Fruit fly (Drosophila melanogaster): ENCODE measurements around the gene CG3638.

The CG3638 gene

dm6 chrX:1236475-1236874 lies at the start of gene CG3638:
Gene CG3638 (minus strand): TSS chrX:1236684.
- TF ChIP-seq CG4730 (GFP tag; IDR thresholded peaks at IDR 0.05) (no peak), Mrtf (GFP tag; IDR thresholded peaks at IDR 0.05) (no peak), CG6175 (GFP tag; IDR thresholded peaks at IDR 0.05) (no peak), CG34422 (GFP tag; IDR thresholded peaks at IDR 0.05) (no peak), Ada2b (GFP tag; IDR thresholded peaks at IDR 0.05) (no peak), lab (GFP tag; optimal IDR thresholded peaks at IDR 0.05) (no peak), her (GFP tag; optimal IDR thresholded peaks at IDR 0.05) (no peak), zfh2 (GFP tag; optimal IDR thresholded peaks at IDR 0.05) (peak; percentile 2), CG8281 (tag; optimal IDR thresholded peaks at IDR 0.05) (no peak), sob (GFP tag; IDR thresholded peaks at IDR 0.05) (no peak), zf30C (GFP tag; optimal IDR thresholded peaks at IDR 0.05) (peak; percentile 97), E2f2 (GFP tag; IDR thresholded peaks at IDR 0.05) (peak; percentile 69), vfl (GFP tag; optimal IDR thresholded peaks at IDR 0.05) (peak; percentile 33), CG34224 (GFP tag; IDR thresholded peaks at IDR 0.05; ENCODE audit: partially characterized antibody) (peak; percentile 68), CG1647 (GFP tag; optimal IDR thresholded peaks at IDR 0.05) (no peak), ab (GFP tag; optimal IDR thresholded peaks at IDR 0.05) (no peak), Kr (GFP tag; optimal IDR thresholded peaks at IDR 0.05) (no peak), Mad (GFP tag; optimal IDR thresholded peaks at IDR 0.05) (peak; percentile 8), CG14965 (GFP tag; optimal IDR thresholded peaks at IDR 0.05; ENCODE audit: borderline replicate concordance) (no peak), HLH54F (GFP tag; optimal IDR thresholded peaks at IDR 0.05) (peak; percentile 11), cad (GFP tag; optimal IDR thresholded peaks at IDR 0.05) (no peak), nerfin-1 (tag; optimal IDR thresholded peaks at IDR 0.05) (peak; percentile 52), slou (GFP tag; optimal IDR thresholded peaks at IDR 0.05) (no peak), sd (tag; optimal IDR thresholded peaks at IDR 0.05) (peak; percentile 52), prd (optimal IDR thresholded peaks at IDR 0.05) (no peak), prd (GFP tag; IDR thresholded peaks at IDR 0.05) (peak; percentile 34; the same call in 1 of the 3 replicates), ftz-f1 (GFP tag; optimal IDR thresholded peaks at IDR 0.05) (peak; percentile 7), CG11560 (tag; IDR thresholded peaks at IDR 0.05) (peak; percentile 100), NC2β (GFP tag; optimal IDR thresholded peaks at IDR 0.05) (peak; percentile 4), sc (optimal IDR thresholded peaks at IDR 0.05) (no peak), sc (GFP tag; optimal IDR thresholded peaks at IDR 0.05) (no peak), zen (tag; optimal IDR thresholded peaks at IDR 0.05) (peak; percentile 43), Ssrp (tag; optimal IDR thresholded peaks at IDR 0.05) (no peak), mam (GFP tag; optimal IDR thresholded peaks at IDR 0.05) (peak; percentile 25), Deaf1 (tag; optimal IDR thresholded peaks at IDR 0.05) (peak; percentile 67), CG1603 (tag; optimal IDR thresholded peaks at IDR 0.05) (peak; percentile 88), Hsf (GFP tag; optimal IDR thresholded peaks at IDR 0.05) (peak; percentile 27), Xbp1 (GFP tag; optimal IDR thresholded peaks at IDR 0.05) (peak; percentile 40), tio (GFP tag; optimal IDR thresholded peaks at IDR 0.05) (no peak), ase (GFP tag; IDR thresholded peaks at IDR 0.05) (no peak), Trl (optimal IDR thresholded peaks at IDR 0.05) (no peak), Trl (GFP tag; optimal IDR thresholded peaks at IDR 0.05) (peak; percentile 37), Max (GFP tag; optimal IDR thresholded peaks at IDR 0.05) (no peak), CG10543 (GFP tag; optimal IDR thresholded peaks at IDR 0.05) (no peak), Fer1 (GFP tag; optimal IDR thresholded peaks at IDR 0.05) (no peak), pum (GFP tag; optimal IDR thresholded peaks at IDR 0.05) (no peak), BEAF-32 (GFP tag; optimal IDR thresholded peaks at IDR 0.05) (peak; percentile 89), HLH3B (GFP tag; IDR thresholded peaks at IDR 0.05) (no peak), p53 (GFP tag; optimal IDR thresholded peaks at IDR 0.05) (peak; percentile 39), Lhr (GFP tag; optimal IDR thresholded peaks at IDR 0.05) (peak; percentile 89), CG14014 (GFP tag; IDR thresholded peaks at IDR 0.05) (no peak), caup (GFP tag; optimal IDR thresholded peaks at IDR 0.05; ENCODE audit: severe bottlenecking) (no peak), B-H1 (GFP tag; IDR thresholded peaks at IDR 0.05) (no peak)

All from whole organism, embryonic.